Worm (Caenorhabditis elegans) whole organism, midembryonic: Measurements from ENCODE around the gene K12B6.4.

Experiments used
- T22C8.4 ChIP-seq: fragments of 200-800 bp; sonication (Bioruptor generic); IDR thresholded peaks from 2 replicates; pipeline ENCODE4 v1.3.6; 2022; ENCODE audit warnings: missing genetic modification characterization, missing compliant biosample characterization
- cog-1 ChIP-seq: sonication (generic microtip); optimal IDR thresholded peaks from 2 replicates; lab custom pipeline; 2016; ENCODE audit warnings: missing genetic modification characterization, missing compliant biosample characterization
- flt-1 ChIP-seq: fragments of 200-800 bp; sonication (Bioruptor generic); IDR thresholded peaks from 2 replicates; pipeline ENCODE4 v1.3.6; 2022; ENCODE audit warnings: missing genetic modification characterization, missing compliant biosample characterization
- klf-2 ChIP-seq: fragments of 200-800 bp; sonication (Bioruptor generic); conservative IDR thresholded peaks from 2 replicates; pipeline ENCODE4 v1.3.6; 2022; ENCODE audit warnings: missing genetic modification reagents, missing genetic modification characterization, missing compliant biosample characterization
- med-1 ChIP-seq: sonication (generic microtip); optimal IDR thresholded peaks from 2 replicates; lab custom pipeline; 2017; ENCODE audit warnings: missing genetic modification characterization, mild to moderate bottlenecking, missing compliant biosample characterization, antibody characterized with exemption, missing genetic modification reagents; ENCODE audit not compliant: insufficient read depth
- ref-1 ChIP-seq: fragments of 200-800 bp; sonication (Bioruptor generic); conservative IDR thresholded peaks from 2 replicates; pipeline ENCODE4 v1.3.6; 2022; ENCODE audit warnings: missing genetic modification reagents, missing genetic modification characterization, missing compliant biosample characterization
- tab-1 ChIP-seq: fragments of 200-800 bp; sonication (Bioruptor generic); IDR thresholded peaks from 2 replicates; pipeline ENCODE4 v1.3.6; 2022; ENCODE audit warnings: missing genetic modification characterization, missing compliant biosample characterization
- ztf-23 ChIP-seq: fragments of 200-800 bp; sonication (Bioruptor generic); IDR thresholded peaks from 2 replicates; pipeline ENCODE4 v1.3.6; 2022; ENCODE audit warnings: missing genetic modification reagents, missing genetic modification characterization, missing compliant biosample characterization
- ztf-29 ChIP-seq: fragments of 200-800 bp; sonication (Bioruptor generic); IDR thresholded peaks from 2 replicates; pipeline ENCODE4 v1.3.6; 2022; ENCODE audit warnings: missing genetic modification reagents, missing genetic modification characterization, missing compliant biosample characterization

Gene K12B6.4

DNA sequence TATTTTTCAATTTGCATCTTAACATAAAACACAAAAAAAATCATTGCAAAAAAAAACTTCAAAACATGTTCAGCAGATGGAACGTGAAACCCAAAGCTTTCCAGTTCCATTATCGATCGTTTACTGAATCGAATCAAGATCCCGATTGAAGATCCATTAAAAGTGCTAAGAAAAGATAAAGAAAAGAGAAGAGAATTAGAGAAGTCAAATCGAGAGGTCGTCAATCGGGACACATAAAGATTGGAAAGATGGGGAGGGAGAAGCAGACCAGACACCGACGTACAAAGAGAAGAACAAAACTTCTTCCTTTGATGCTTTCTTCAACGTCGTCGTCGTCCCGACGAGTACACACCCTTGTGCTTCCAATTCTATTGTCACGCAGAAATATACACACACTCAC, 48.2 kb downstream of the K12B6.4 start:
- TF ChIP-seq cog-1, result no peak
- no peak for TF ChIP-seq klf-2
- no peak for TF ChIP-seq ztf-23 (GFP tag; lab: Robert Waterston, UW)
- TF ChIP-seq ztf-29, result no peak

- no peak for TF ChIP-seq med-1 (GFP tag; lab: Kevin White, UChicago)
- no peak for TF ChIP-seq T22C8.4 (GFP tag; lab: Robert Waterston, UW)
- no peak for TF ChIP-seq flt-1
- TF ChIP-seq klf-2, result no peak
Measured at ce11 chrV:6231902-6232340, 49.2 kb downstream of the K12B6.4 start.

DNA sequence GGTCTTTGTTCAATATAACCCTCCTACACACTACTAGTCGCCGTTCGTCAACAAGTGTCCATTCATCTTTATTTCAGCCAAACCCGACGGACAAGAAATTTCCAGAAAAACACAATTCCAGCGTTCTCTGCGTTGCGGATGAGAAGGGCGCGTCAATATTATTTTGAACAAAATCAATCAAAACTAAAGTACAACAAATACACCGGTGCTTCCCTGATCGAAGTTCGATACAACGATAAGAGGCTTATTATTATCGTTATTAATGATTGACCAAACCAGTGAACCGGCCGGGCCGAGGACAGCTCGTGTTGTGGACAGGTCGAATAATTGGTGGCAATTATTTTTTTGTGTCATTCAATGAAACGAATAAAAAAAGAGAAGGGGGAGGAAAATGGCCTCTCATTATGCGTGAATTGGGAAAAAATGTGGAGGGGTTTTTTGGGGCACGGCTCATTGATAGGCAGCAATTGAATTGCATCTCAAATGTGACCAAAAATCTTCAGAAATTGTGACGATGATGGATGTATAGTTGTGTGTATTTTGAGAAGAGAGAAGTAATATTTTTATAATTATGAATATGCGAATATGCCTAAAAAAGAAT, 50.3 kb downstream of the K12B6.4 start:
- no peak for TF ChIP-seq ref-1
- no peak for TF ChIP-seq ztf-29
- TF ChIP-seq T22C8.4 (GFP tag; lab: Robert Waterston, UW), result no peak
- TF ChIP-seq klf-2, result no peak
- TF ChIP-seq flt-1, result no peak; the same call in 1 of the 2 replicates
- no peak for TF ChIP-seq tab-1
- no peak for TF ChIP-seq med-1 (GFP tag; lab: Kevin White, UChicago)
- TF ChIP-seq cog-1, result no peak
- no peak for TF ChIP-seq ztf-23 (GFP tag; lab: Robert Waterston, UW)
